Worm (Caenorhabditis elegans): Measurements from ENCODE around the gene ZK1055.7.

ce11 chrV:6575406-6576130, 29.6 kb downstream of the ZK1055.7 start, which contains the start of gene fut-2:
- TF ChIP-seq zag-1 (tag; optimal IDR thresholded peaks at IDR 0.05) (no peak), skn-1 (tag; optimal IDR thresholded peaks at IDR 0.05) (no peak), jun-1 (tag; optimal IDR thresholded peaks at IDR 0.05) (peak; percentile 45), daf-12 (tag; optimal IDR thresholded peaks at IDR 0.05) (no peak), pha-4 (tag; optimal IDR thresholded peaks at IDR 0.05) (peak; percentile 56), ama-1 (optimal IDR thresholded peaks at IDR 0.05) (no peak), tbx-2 (tag; optimal IDR thresholded peaks at IDR 0.05) (no peak), fkh-10 (GFP tag; optimal IDR thresholded peaks at IDR 0.05) (no peak)

Measured in whole organism, L3 larva.